Fruit fly (Drosophila melanogaster) whole organism, wandering third instar larva: ENCODE results near the gene CG33159.
A peak's percentile ranks its signal among the peaks of the same experiment; 100 is the strongest.

Experiments used
- Abd-B ChIP-seq: fragments of >200 bp; optimal IDR thresholded peaks from 2 replicates; lab custom pipeline; 2017; ENCODE audit warnings: missing biosample characterization, missing genetic modification characterization
- CG32264 ChIP-seq: fragments of 200-800 bp; sonication (Bioruptor generic); optimal IDR thresholded peaks from 2 replicates; lab custom pipeline; 2016; ENCODE audit warnings: missing biosample characterization, missing genetic modification characterization
- CG9705 ChIP-seq: fragments of 200-800 bp; sonication (Bioruptor generic); optimal IDR thresholded peaks from 2 replicates; lab custom pipeline; 2018; ENCODE audit warnings: missing biosample characterization, mild to moderate bottlenecking, missing genetic modification characterization
- CrebA ChIP-seq: fragments of 200-800 bp; sonication (Bioruptor generic); optimal IDR thresholded peaks from 2 replicates; lab custom pipeline; 2016; ENCODE audit warnings: missing biosample characterization, mild to moderate bottlenecking, missing genetic modification characterization, borderline replicate concordance
- Dfd ChIP-seq: fragments of >200 bp; optimal IDR thresholded peaks from 2 replicates; lab custom pipeline; 2017; ENCODE audit warnings: missing biosample characterization, missing genetic modification characterization
- Dif ChIP-seq: fragments of 200-275, 200-300 bp; sonication (Bioruptor generic); optimal IDR thresholded peaks from 2 replicates; lab custom pipeline; 2018; ENCODE audit warnings: missing biosample characterization, missing genetic modification characterization; ENCODE audit not compliant: partially characterized antibody
- GATAd ChIP-seq: sonication (Bioruptor generic); optimal IDR thresholded peaks from 2 replicates; lab custom pipeline; 2016; ENCODE audit warnings: missing biosample characterization, missing genetic modification characterization
- HLH106 ChIP-seq: fragments of 200-800 bp; optimal IDR thresholded peaks from 3 replicates; lab custom pipeline; 2019; ENCODE audit warnings: missing biosample characterization, mild to moderate bottlenecking, missing genetic modification characterization, moderate library complexity
- Hnf4 ChIP-seq: fragments of 200-800 bp; sonication (Bioruptor generic); optimal IDR thresholded peaks from 2 replicates; lab custom pipeline; 2016; ENCODE audit warnings: missing biosample characterization, mild to moderate bottlenecking, missing genetic modification characterization
- Hr78 ChIP-seq: fragments of >200 bp; optimal IDR thresholded peaks from 2 replicates; lab custom pipeline; 2017; ENCODE audit warnings: missing biosample characterization, missing genetic modification characterization
- Hr83 ChIP-seq: fragments of 200-300 bp; sonication (Bioruptor generic); optimal IDR thresholded peaks from 2 replicates; lab custom pipeline; 2016; ENCODE audit warnings: missing biosample characterization, mild to moderate bottlenecking, missing genetic modification characterization, moderate library complexity; ENCODE audit not compliant: poor library complexity, severe bottlenecking
- Jra ChIP-seq: sonication (Bioruptor generic); optimal IDR thresholded peaks from 2 replicates; lab custom pipeline; 2016; ENCODE audit warnings: missing biosample characterization, missing genetic modification characterization
- Mio ChIP-seq: sonication (Bioruptor generic); optimal IDR thresholded peaks from 2 replicates; lab custom pipeline; 2016; ENCODE audit warnings: missing biosample characterization, missing genetic modification characterization
- Myc ChIP-seq: fragments of >200 bp; optimal IDR thresholded peaks from 2 replicates; lab custom pipeline; 2017
- N ChIP-seq: fragments of >200 bp; optimal IDR thresholded peaks from 2 replicates; lab custom pipeline; 2018; ENCODE audit warnings: missing biosample characterization, missing external identifiers, missing genetic modification characterization
- OdsH ChIP-seq: fragments of 200-800 bp; sonication (Bioruptor generic); optimal IDR thresholded peaks from 2 replicates; lab custom pipeline; 2016; ENCODE audit warnings: missing biosample characterization, mild to moderate bottlenecking, missing genetic modification characterization
- Rel ChIP-seq, 2 experiments: fragments of 200-800 bp; sonication (Bioruptor generic) in 1 of 2; optimal IDR thresholded peaks; 2 replicates in 1 of 2; 3 replicates in 1 of 2; lab custom pipeline; 2016 to 2019; ENCODE audit warnings: mild to moderate bottlenecking in 2 of 2, missing biosample characterization in 2 of 2, missing genetic modification characterization in 2 of 2, moderate library complexity in 1 of 2
- Sp1 ChIP-seq: fragments of 200-800 bp; sonication (Bioruptor generic); optimal IDR thresholded peaks from 3 replicates; lab custom pipeline; 2019; ENCODE audit warnings: missing biosample characterization, mild to moderate bottlenecking, missing genetic modification characterization, moderate library complexity
- Vsx2 ChIP-seq: fragments of 200-300, 225-300 bp; sonication (Bioruptor generic); optimal IDR thresholded peaks from 2 replicates; lab custom pipeline; 2018; ENCODE audit warnings: missing biosample characterization, missing genetic modification characterization; ENCODE audit not compliant: partially characterized antibody
- br ChIP-seq: fragments of 200-800 bp; sonication (Bioruptor generic); optimal IDR thresholded peaks from 2 replicates; lab custom pipeline; 2016; ENCODE audit warnings: missing biosample characterization, missing genetic modification characterization
- brk ChIP-seq: fragments of 200-800 bp; sonication (Bioruptor generic); optimal IDR thresholded peaks from 2 replicates; lab custom pipeline; 2016; ENCODE audit warnings: missing biosample characterization, mild to moderate bottlenecking, missing genetic modification characterization
- dl ChIP-seq, 2 experiments: fragments of 175-275, 200-275 bp in 1 of 2; fragments of 200-275 bp in 1 of 2; sonication (Bioruptor generic); optimal IDR thresholded peaks; lab custom pipeline; 2018; ENCODE audit warnings: mild to moderate bottlenecking in 2 of 2, missing biosample characterization in 2 of 2, missing genetic modification characterization in 2 of 2, moderate library complexity in 2 of 2; ENCODE audit not compliant: partially characterized antibody in 2 of 2, insufficient read depth in 1 of 2
- dmrt93B ChIP-seq: fragments of 200-800 bp; sonication (Bioruptor generic); optimal IDR thresholded peaks from 2 replicates; lab custom pipeline; 2018; ENCODE audit warnings: missing biosample characterization, mild to moderate bottlenecking, missing genetic modification characterization
- dsf ChIP-seq: sonication (Bioruptor generic); optimal IDR thresholded peaks from 2 replicates; lab custom pipeline; 2016; ENCODE audit warnings: missing biosample characterization, missing genetic modification characterization, borderline replicate concordance
- ey ChIP-seq: fragments of 200-800 bp; sonication (Bioruptor generic); optimal IDR thresholded peaks from 2 replicates; lab custom pipeline; 2016; ENCODE audit warnings: missing biosample characterization, missing genetic modification characterization
- foxo ChIP-seq, 2 experiments: fragments of 200-800 bp; sonication (Bioruptor generic); optimal IDR thresholded peaks; 2 replicates in 1 of 2; 3 replicates in 1 of 2; lab custom pipeline; 2016 to 2017; ENCODE audit warnings: missing biosample characterization in 2 of 2, missing genetic modification characterization in 2 of 2
- fru ChIP-seq: fragments of 200-800 bp; sonication (Bioruptor generic); optimal IDR thresholded peaks from 3 replicates; lab custom pipeline; 2016; ENCODE audit warnings: missing biosample characterization, mild to moderate bottlenecking, missing genetic modification characterization
- h ChIP-seq: fragments of 200-800 bp; sonication (Bioruptor generic); optimal IDR thresholded peaks from 3 replicates; lab custom pipeline; 2016; ENCODE audit warnings: missing biosample characterization, mild to moderate bottlenecking, missing genetic modification characterization
- jim ChIP-seq: fragments of 175-275, 200-325 bp; sonication (Bioruptor generic); optimal IDR thresholded peaks from 2 replicates; lab custom pipeline; 2016; ENCODE audit warnings: missing biosample characterization, mild to moderate bottlenecking, missing genetic modification characterization
- pan ChIP-seq: fragments of >200 bp; optimal IDR thresholded peaks from 2 replicates; lab custom pipeline; 2017
- psq ChIP-seq: fragments of 200-800 bp; sonication (Bioruptor generic); optimal IDR thresholded peaks from 3 replicates; lab custom pipeline; 2017; ENCODE audit warnings: missing biosample characterization, mild to moderate bottlenecking, missing genetic modification characterization, moderate library complexity
- rgr ChIP-seq: fragments of 200-800 bp; sonication (Bioruptor generic); optimal IDR thresholded peaks from 3 replicates; lab custom pipeline; 2016; ENCODE audit warnings: missing biosample characterization, mild to moderate bottlenecking, missing genetic modification characterization
- sage ChIP-seq: fragments of 200-800 bp; sonication (Bioruptor generic); optimal IDR thresholded peaks from 2 replicates; lab custom pipeline; 2016; ENCODE audit warnings: missing biosample characterization, mild to moderate bottlenecking, missing genetic modification characterization
- sv ChIP-seq: fragments of 200-800 bp; sonication (Bioruptor generic); optimal IDR thresholded peaks from 3 replicates; lab custom pipeline; 2016; ENCODE audit warnings: missing biosample characterization, missing genetic modification characterization
- usp ChIP-seq: fragments of >200 bp; optimal IDR thresholded peaks from 2 replicates; lab custom pipeline; 2017; ENCODE audit warnings: missing biosample characterization, missing genetic modification characterization
- woc ChIP-seq: sonication (Bioruptor generic); optimal IDR thresholded peaks from 2 replicates; lab custom pipeline; 2016; ENCODE audit warnings: missing biosample characterization, mild to moderate bottlenecking, missing genetic modification characterization

CG33159 gene

dm6 chr3L:3189647-3190046 lies 14.6 kb downstream of the CG33159 start, which contains the start of the genes CG42525 and CG14958:
CG42525 (minus strand) TSS chr3L:3189747.
CG14958 (plus strand) TSS chr3L:3189978.
- TF ChIP-seq Abd-B (GFP tag; lab: Kevin White, UChicago) (no peak), dl (GFP tag; optimal IDR thresholded peaks at IDR 0.05; lab: Kevin White, UChicago; ENCODE audit: insufficient read depth in 1 of 2, partially characterized antibody in 2 of 2) (no peak), CrebA (GFP tag; lab: Kevin White, UChicago) (no peak), Hr78 (GFP tag; lab: Kevin White, UChicago) (no peak), psq (no peak), woc (GFP tag; lab: Kevin White, UChicago) (no peak)

dm6 chr3L:3187263-3187662 lies 17.0 kb downstream of the CG33159 start, which contains the start of gene CG14957:
CG14957 (plus strand) TSS chr3L:3187563.
- TF ChIP-seq Dif (no peak), dsf (no peak), foxo (GFP tag; optimal IDR thresholded peaks at IDR 0.05; lab: Kevin White, UChicago) (no peak), Hr83 (GFP tag; lab: Kevin White, UChicago) (peak; percentile 18), dl (GFP tag; optimal IDR thresholded peaks at IDR 0.05; lab: Kevin White, UChicago; ENCODE audit: insufficient read depth in 1 of 2, partially characterized antibody in 2 of 2) (no peak), Dfd (GFP tag; lab: Kevin White, UChicago) (no peak), Sp1 (GFP tag; lab: Kevin White, UChicago) (peak; percentile 31), CG9705 (GFP tag; lab: Kevin White, UChicago) (no peak), brk (GFP tag; lab: Kevin White, UChicago) (no peak), Hnf4 (GFP tag; lab: Kevin White, UChicago) (peak; percentile 18), OdsH (GFP tag; lab: Kevin White, UChicago) (no peak)

DNA sequence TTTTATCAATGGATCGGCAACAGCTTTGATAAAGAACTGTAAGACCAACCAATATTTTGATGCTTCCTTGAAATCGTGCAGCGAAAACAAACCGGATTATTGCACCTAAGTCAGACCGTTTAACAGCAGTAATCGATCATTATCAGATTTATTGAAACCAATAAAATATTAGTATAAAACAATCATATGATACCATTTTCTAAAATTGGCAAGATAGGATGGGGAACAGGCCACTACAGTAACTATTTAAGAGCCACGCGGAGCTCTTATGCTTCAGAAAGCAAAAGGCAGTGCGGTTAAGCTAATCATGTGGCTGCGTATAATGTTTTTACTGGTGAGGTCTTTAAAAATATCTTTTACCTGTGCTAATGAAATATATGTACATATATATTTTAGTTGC lies 17.9 kb downstream of the CG33159 start, which contains the start of gene CG32284:
Gene CG32284 (plus strand): TSS at position 301 of the 400 bp plus-strand sequence.
- TF ChIP-seq brk (GFP tag; lab: Kevin White, UChicago) (no peak), Hr83 (GFP tag; lab: Kevin White, UChicago) (no peak)
- TF ChIP-seq, all 38 proteins: peak for 0

dm6 chr3L:3184104-3184503 lies 20.1 kb downstream of the CG33159 start, which contains the start of gene CG42494:
CG42494 (plus strand) TSS chr3L:3184404.
- TF ChIP-seq jim (GFP tag; lab: Kevin White, UChicago) (no peak), h (GFP tag; lab: Kevin White, UChicago) (no peak), sage (no peak), Hnf4 (GFP tag; lab: Kevin White, UChicago) (no peak)
- TF ChIP-seq, all 38 proteins: peak for 0

DNA sequence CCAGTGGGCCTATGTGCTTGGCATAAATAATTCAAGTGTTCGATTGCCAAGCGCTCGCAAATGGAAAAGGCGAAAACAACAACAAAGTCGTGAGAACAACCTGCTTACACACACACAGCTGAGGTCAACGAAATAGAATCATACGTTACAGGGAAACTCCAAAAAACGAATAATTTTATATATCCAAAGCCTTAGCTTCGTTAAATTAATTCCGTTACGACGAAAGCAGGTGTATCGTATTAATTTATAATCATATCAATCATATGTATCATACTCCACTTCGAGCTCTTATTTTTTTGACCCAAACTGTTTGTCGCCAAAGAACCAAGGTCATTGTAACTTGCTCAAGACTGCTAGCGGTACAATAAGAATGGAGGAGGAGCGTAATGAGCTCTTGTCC lies 24.8 kb downstream of the CG33159 start:
- TF ChIP-seq Dif (no peak), Vsx2 (GFP tag; lab: Kevin White, UChicago) (no peak), ey (peak; percentile 84), N (GFP tag; lab: Kevin White, UChicago) (no peak), Myc (no peak), psq (peak; percentile 75), pan (no peak), Jra (GFP tag; lab: Kevin White, UChicago) (no peak), woc (GFP tag; lab: Kevin White, UChicago) (peak; percentile 83), dsf (no peak), dmrt93B (peak; percentile 73), OdsH (GFP tag; lab: Kevin White, UChicago) (peak; percentile 87), CrebA (GFP tag; lab: Kevin White, UChicago) (no peak), foxo (GFP tag; optimal IDR thresholded peaks at IDR 0.05; lab: Kevin White, UChicago) (peak; percentile 73 to 91), brk (GFP tag; lab: Kevin White, UChicago) (no peak), Mio (GFP tag; lab: Kevin White, UChicago) (no peak), CG9705 (GFP tag; lab: Kevin White, UChicago) (peak; percentile 48), usp (no peak), rgr (GFP tag; lab: Kevin White, UChicago) (peak; percentile 89), GATAd (GFP tag; lab: Kevin White, UChicago) (no peak), HLH106 (peak; percentile 85), fru (GFP tag; lab: Kevin White, UChicago) (peak; percentile 93), sage (no peak), Sp1 (GFP tag; lab: Kevin White, UChicago) (peak; percentile 83), h (GFP tag; lab: Kevin White, UChicago) (peak; percentile 94), Dfd (GFP tag; lab: Kevin White, UChicago) (no peak), CG32264 (peak; percentile 89), sv (GFP tag; lab: Kevin White, UChicago) (peak; percentile 83), Hr78 (GFP tag; lab: Kevin White, UChicago) (no peak), dl (GFP tag; optimal IDR thresholded peaks at IDR 0.05; lab: Kevin White, UChicago; ENCODE audit: insufficient read depth in 1 of 2, partially characterized antibody in 2 of 2) (no peak), br (peak; percentile 90), Hr83 (GFP tag; lab: Kevin White, UChicago) (peak; percentile 10), Abd-B (GFP tag; lab: Kevin White, UChicago) (no peak), Rel (GFP tag; optimal IDR thresholded peaks at IDR 0.05; lab: Kevin White, UChicago) (peak; percentile 64), Rel (tag; optimal IDR thresholded peaks at IDR 0.05; lab: Kevin White, UChicago) (no peak)
